Fruit fly (Drosophila melanogaster) whole organism, larva: Measurements from ENCODE around the gene Xrp1.

Source experiments
- noc ChIP-seq: fragments of 200-800 bp; sonication (Bioruptor generic); optimal IDR thresholded peaks from 3 replicates; lab custom pipeline; 2019; ENCODE audit warnings: missing biosample characterization, mild to moderate bottlenecking, missing genetic modification characterization, moderate library complexity

The Xrp1 gene

DNA sequence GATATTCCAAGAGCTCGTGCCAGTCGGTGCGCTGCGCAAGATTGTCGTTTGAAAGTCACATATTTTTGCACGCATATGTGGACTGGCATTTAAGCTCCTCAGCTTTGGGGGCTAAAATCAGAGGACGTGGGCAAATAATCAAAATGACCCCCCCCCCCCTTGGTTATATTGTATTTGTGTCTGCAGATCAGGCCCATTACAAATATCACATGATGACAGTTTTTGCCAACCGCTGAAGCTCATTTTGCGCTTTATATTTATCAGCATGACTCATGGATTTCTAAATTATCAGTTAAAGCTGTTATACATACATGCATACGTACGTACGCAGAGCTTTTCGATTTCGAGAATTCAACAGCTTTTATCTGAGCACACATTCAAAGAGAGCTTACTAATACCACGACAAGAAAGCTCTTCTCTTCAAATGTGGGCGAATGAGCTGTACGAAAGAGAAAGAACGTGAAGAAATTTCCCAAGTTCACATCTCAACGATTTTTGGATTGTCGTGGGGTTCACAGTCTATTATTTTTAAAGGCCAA lies 2.0 kb downstream of the Xrp1 start:
- peak; percentile 82 for TF ChIP-seq noc (tag; lab: Kevin White, UChicago)

DNA sequence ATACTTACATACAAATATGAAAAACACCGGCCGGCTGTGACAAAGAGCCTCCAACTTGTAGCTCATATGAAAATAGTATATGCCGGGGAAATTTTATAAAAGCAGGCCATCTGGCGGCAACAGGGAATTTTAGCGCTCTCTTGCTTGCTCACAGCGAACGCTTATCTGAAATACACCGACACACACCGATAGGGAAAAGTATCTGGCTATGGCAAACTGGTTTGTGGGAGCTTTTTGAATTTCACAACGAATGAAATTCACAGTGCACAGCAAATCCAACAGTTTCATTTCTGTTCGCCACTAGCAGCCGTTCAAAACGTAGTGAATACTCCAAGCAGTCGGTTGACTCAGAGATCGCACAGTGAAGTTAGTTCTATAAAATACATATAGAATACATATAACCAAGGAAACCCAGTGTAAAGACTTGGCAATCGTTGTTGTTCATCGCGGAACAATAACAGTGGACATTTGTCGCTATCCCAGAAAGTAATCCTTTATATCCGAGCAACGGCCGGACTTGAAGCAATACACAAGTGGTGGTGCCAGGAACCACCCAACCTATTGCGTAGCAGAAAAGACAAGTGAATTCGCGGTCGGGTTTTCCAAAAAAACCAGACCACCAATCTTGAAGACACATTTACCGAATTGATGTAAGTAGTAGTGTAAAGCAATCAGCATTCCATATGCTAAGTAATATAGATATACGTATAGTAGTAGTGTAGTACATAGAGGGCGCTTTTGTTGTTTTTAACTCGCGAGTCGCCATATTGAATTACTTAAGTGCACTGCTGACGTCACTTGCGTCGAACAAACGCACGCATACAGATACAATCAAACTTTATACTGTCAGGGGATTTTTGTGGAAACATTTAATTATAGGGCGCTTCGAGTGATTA lies 3.5 kb downstream of the Xrp1 start:
- TF ChIP-seq noc (tag; lab: Kevin White, UChicago): peak; percentile 60

DNA sequence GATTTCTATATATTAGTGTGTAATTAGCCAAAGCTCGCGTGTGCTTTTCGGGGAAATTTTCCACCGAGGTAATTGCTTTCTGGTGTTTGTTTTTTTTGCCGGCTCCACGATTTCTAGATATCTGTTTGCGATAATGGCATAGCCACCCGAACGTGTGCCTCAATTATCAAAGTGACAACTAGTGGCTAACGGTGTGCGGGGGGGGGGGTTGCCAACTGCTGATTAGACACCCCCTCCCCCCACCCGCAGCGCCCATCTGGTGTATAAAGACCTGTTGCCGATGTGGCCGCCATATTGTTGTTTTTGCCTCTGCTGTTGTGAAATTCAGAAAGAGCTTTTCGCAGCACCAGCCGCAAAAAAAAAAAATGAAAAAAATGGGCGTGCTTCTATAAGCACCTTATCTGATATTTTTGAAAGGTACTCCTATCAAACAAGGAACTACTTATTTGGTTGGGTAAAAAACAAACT lies 4.1 kb downstream of the Xrp1 start:
- TF ChIP-seq noc (tag; lab: Kevin White, UChicago): peak; percentile 71

DNA sequence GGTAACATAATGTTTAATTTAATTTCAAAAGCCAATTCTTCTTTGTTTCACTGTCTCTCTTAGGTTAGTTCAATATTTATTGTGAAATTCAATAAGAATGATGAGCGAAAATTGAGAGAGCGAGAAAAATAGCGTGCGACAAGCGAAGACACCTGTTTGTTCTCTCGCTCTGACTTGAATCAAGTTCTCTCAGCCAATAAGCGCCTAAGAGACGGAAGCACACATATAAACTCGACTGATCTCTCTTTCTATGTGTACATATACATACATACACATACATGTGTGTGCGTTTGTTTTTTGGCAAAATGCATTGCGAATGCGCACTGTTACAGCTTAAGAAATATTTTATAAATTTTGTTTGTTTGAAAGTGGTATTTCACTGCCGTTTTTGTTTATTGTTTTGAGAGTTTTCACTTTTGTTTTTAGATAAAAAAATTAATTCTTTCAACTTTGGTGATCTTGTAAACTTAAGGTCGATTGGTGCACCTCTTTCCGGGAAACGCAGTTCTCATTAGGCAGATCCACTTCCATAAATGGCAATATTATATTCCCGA lies 8.5 kb downstream of the Xrp1 start:
- no peak for TF ChIP-seq noc (tag; lab: Kevin White, UChicago)

DNA sequence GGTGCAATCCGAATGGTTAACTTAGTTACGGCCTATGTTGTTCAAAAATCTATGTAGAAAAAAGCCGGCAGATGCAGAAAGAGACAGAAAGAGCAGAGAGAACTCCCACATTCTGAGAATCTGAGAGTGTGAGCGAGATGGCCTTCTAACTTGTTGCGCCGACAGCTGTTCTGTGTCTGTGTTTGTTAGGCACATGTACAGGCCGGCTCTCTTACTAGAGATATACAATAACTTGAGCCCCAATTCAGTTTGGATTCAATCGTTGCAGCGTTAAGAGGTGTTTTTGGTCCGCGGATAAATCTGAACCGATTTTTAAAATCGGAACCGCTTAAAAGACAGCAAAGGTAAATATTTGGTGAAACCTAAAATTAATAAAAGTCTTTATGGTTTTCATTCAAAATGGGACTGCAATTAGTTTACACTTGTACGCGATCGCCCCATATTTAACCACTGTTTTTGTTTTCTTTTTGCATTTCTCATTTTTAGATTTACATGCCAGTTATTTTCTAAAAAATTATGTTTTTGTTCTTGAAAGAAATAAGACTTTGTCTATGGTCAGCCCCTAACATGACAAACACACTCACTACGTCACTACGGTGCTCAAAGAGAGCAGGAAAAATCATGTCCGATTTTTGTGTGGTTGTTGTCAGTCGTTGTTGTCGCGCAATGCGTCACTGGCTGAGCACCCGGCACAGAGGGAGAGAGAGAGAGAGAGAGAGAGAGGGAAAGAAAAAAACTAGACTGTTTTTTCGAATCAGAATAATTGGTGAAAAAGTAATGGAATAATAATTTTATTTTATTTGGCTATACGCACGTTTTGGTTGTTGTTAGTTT lies 9.3 kb downstream of the Xrp1 start:
- TF ChIP-seq noc (tag; lab: Kevin White, UChicago): no peak

DNA sequence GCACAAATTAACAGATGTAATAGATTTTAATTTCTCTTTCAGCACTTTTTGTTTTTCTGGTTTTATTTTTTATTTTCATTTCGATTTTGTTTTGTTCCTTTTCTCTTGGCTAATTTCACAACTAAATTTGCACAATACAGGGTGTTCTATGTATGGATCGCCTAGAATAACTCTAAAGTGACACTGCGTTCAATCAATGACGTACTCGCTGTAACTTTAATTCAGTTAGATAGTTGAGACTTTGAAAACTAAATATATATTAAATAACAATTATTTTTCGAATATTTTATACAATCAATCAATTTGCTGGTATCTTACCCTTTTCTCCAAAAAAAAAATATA lies 9.8 kb downstream of the Xrp1 start:
- no peak for TF ChIP-seq noc (tag; lab: Kevin White, UChicago)

DNA sequence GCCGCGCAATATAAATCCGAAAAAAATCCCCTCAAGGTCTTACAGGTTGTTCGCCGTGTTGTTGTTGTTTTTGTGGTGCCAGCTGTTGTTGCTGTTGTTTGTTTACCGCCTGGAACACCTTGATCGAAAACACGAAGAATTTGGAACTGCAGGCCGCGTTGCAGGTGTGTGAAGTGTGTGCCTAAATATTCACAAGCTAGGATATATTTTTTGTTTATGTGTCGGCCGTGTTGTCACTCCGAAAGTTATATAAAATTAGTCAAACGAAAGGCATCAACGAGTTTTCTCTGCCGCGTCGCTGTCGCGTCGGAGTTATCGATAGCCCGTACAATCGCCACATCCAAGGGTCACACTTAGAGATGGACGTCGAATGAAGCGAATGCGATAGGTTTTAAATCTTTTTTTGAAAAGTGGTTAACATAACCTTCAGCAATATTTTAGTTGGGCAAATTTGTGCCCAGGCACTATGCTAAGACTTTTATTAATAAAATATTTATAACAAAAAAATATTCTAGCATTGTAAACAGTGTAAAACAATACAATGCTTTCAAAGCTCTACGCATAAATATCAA lies 13.7 kb downstream of the Xrp1 start, which contains the start of gene Mpc1:
TSS of gene Mpc1 (minus strand) at position 314 of the 572 bp plus-strand sequence.
- TF ChIP-seq noc (tag; lab: Kevin White, UChicago): no peak

DNA sequence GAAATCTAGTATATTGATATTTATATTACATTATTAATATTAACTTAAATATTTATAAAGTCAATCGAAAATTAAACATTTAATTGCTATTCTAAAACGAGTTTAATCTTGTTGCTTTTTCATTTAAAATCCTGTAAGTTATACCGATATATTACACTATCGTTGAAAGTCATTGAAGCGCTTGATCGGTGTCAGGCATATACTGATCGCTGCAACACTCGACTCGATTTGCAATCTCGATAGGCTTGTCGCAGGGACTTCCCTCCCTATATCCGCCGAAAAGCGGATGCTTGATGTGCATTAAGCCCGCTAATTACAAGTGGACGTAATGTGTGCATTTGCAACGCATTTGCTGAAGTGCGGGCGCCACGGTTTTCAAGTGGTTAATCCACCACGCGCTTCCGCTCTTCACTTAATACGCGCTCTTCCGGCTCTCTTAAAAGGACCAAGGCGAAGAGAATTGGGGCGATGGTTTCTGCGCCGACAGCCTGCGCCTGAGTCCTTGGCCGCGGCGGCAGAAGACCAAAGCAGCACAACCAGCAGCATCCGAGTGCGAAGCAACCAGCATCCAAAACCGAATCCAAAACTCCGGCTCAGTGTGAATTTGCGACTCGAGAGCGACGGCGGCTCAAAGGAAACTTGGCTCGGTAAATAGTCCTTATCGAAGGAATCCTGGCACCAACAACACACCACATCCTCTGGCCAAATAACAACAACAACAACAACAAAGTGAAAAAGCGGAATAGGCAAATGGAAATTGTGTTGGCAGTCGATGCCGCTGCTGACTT lies 14.3 kb downstream of the Xrp1 start, which contains the start of gene CG42613:
TSS of gene CG42613 (plus strand) at position 279 of the 788 bp plus-strand sequence.
- no peak for TF ChIP-seq noc (tag; lab: Kevin White, UChicago)

DNA sequence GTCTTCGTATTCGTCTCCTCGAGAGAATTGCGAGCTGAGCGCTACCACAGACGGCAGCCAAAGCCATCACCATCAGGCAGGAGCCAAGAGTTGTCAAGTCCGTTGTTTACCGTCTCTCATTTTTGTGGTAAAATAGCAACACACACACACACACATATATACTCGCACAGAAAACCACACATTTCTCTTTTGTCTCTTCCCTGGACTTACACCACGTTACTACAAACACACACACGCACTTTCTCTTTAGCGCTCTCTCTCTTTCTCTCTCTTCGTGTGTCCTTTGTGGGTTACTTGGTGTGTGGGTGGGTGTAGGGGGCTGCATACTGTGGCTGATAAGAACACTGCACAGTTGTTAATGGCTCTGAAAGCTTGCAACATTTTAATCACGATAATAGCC lies 17.0 kb downstream of the Xrp1 start:
- TF ChIP-seq noc (tag; lab: Kevin White, UChicago): no peak

DNA sequence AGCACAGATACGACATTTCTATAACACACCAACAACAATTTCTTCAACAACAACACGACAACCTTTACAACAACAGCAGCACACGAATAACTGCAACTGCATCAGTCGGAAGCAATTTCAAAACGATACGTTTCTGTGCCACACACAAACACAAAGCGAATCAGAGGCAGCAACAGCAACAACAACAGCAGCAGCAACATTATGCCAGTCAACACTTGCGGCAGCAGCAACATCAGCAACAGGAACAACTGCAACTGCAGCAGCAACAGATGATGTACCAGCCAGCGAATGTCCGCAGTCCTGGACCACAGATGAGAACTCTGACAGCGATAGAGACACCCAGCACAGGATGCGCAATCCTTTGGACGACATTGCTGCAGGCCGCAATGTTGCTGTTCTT lies 32.5 kb downstream of the Xrp1 start:
- no peak for TF ChIP-seq noc (tag; lab: Kevin White, UChicago)

DNA sequence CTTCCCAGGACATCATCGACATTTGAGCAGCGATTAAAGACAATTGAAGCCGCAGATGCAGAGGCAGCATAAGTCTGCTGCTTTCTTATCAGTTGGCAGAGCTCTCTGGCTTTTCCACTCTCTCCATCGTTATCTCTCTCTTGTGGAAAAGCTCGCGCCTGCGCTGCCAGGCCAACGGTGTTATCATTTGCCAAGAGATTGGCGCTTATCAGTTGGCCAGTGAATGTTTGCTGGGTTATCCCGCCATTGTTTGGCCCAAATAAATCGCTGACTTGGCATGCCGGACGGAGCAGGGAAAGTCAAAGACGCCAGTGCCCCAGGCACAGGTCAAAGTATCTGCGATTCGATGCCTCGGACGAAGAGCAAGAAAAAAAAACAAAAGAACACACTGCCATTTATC lies 34.4 kb downstream of the Xrp1 start:
- no peak for TF ChIP-seq noc (tag; lab: Kevin White, UChicago)

DNA sequence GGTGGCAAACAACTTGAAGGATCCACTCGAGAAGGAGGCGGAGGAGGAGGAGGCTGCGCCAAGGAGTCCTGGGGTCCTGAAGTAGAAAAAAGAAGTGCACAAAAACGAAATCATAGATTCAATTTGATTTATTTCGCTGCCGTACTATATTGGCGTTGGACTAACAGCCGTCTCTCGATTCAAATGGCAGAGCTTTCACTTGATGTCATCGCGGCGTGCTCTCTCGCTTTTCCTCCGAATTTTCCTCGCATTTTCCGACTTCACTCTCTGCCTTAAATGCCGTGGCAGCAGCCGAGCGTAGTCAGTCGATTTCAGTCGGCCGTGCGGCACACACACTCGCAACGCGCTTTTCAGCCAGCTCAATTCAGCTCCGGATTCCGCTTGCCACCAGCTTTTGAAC lies 35.1 kb downstream of the Xrp1 start, which contains the start of gene CG43732:
TSS of gene CG43732 (plus strand) at position 301 of the 400 bp plus-strand sequence.
- no peak for TF ChIP-seq noc (tag; lab: Kevin White, UChicago)

DNA sequence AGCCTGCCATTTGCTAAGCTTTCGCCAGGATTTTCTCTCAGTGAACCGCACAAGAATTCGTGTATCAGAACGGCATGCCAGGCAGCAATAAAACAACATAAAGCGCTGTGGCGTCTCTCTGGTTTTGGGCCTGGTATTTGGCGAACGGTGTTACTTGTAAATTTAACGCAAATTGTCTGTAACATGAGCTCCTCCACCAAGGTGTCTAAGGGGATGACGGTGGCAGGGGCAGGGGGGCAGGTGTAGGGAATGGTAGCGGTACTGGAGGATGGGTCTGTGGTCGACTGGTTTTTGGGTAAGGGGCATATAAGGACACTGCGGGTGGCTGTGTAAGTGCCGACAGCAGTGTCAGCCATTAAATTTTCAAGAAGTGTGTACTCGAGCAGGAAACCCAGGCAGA lies 50.1 kb downstream of the Xrp1 start:
- no peak for TF ChIP-seq noc (tag; lab: Kevin White, UChicago)
